Fruit fly (Drosophila melanogaster) whole organism, embryonic: ENCODE measurements around the gene Polr1B.

Experiments
- Antp ChIP-seq: fragments of 200-800 bp; sonication (Bioruptor generic); optimal IDR thresholded peaks from 3 replicates; lab custom pipeline; 2016; ENCODE audit warnings: missing biosample characterization, missing genetic modification characterization
- Blimp-1 ChIP-seq: fragments of 200-800 bp; sonication (Bioruptor generic); optimal IDR thresholded peaks from 3 replicates; lab custom pipeline; 2018; ENCODE audit warnings: missing biosample characterization, missing genetic modification characterization, mild to moderate bottlenecking, moderate library complexity, missing genetic modification reagents
- CG10209 ChIP-seq: fragments of 200-800 bp; sonication (Bioruptor generic); optimal IDR thresholded peaks from 3 replicates; lab custom pipeline; 2017; ENCODE audit warnings: missing biosample characterization, mild to moderate bottlenecking, missing genetic modification characterization, missing genetic modification reagents
- CG10979 ChIP-seq: fragments of 200-800 bp; sonication (Bioruptor generic); optimal IDR thresholded peaks from 2 replicates; lab custom pipeline; 2018; ENCODE audit warnings: missing biosample characterization, mild to moderate bottlenecking, missing genetic modification characterization, moderate library complexity
- CG14667 ChIP-seq: fragments of 200-800 bp; sonication (Bioruptor generic); IDR thresholded peaks from 2 replicates; pipeline ENCODE4 v1.3.6; 2022; ENCODE audit warnings: missing biosample characterization, missing genetic modification characterization
- CG14710 ChIP-seq: fragments of 200-800 bp; sonication (Bioruptor generic); optimal IDR thresholded peaks from 3 replicates; lab custom pipeline; 2019; ENCODE audit warnings: missing biosample characterization, mild to moderate bottlenecking, missing genetic modification characterization, moderate library complexity
- CG1603 ChIP-seq: fragments of 200-800 bp; sonication (Bioruptor generic); optimal IDR thresholded peaks from 2 replicates; lab custom pipeline; 2019; ENCODE audit warnings: missing biosample characterization, mild to moderate bottlenecking, missing genetic modification characterization, moderate library complexity
- CG1647 ChIP-seq: fragments of 200-800 bp; sonication (Bioruptor generic); optimal IDR thresholded peaks from 3 replicates; lab custom pipeline; 2016; ENCODE audit warnings: missing biosample characterization, missing genetic modification characterization
- CG16813 ChIP-seq: fragments of 200-800 bp; sonication (Bioruptor generic); IDR thresholded peaks from 3 replicates; pipeline ENCODE4 v1.3.6; 2022; ENCODE audit warnings: missing biosample characterization, missing genetic modification characterization; ENCODE audit not compliant: partially characterized antibody
- CG17328 ChIP-seq: fragments of 200-800 bp; sonication (Bioruptor generic); IDR thresholded peaks from 2 replicates; pipeline ENCODE4 v1.3.6; 2022; ENCODE audit warnings: missing biosample characterization, missing genetic modification characterization
- CG18262 ChIP-seq: fragments of 200-800 bp; optimal IDR thresholded peaks from 3 replicates; lab custom pipeline; 2019; ENCODE audit warnings: missing biosample characterization, mild to moderate bottlenecking, missing genetic modification characterization, moderate library complexity
- CG30403 ChIP-seq: fragments of 200-800 bp; sonication (Bioruptor generic); optimal IDR thresholded peaks from 3 replicates; lab custom pipeline; 2016; ENCODE audit warnings: missing biosample characterization, missing genetic modification characterization
- CG43689 ChIP-seq: fragments of 200-800 bp; sonication (Bioruptor generic); IDR thresholded peaks from 2 replicates; pipeline ENCODE4 v1.3.6; 2022; ENCODE audit warnings: missing biosample characterization, missing genetic modification characterization
- CG4424 ChIP-seq: fragments of 200-800 bp; sonication (Bioruptor generic); optimal IDR thresholded peaks from 3 replicates; lab custom pipeline; 2016; ENCODE audit warnings: missing biosample characterization, missing genetic modification characterization
- CG6254 ChIP-seq: fragments of 200-800 bp; sonication (Bioruptor generic); optimal IDR thresholded peaks from 3 replicates; lab custom pipeline; 2017; ENCODE audit warnings: mild to moderate bottlenecking, missing biosample characterization, missing genetic modification reagents, missing genetic modification characterization
- CG6689 ChIP-seq: fragments of 200-800 bp; sonication (Bioruptor generic); IDR thresholded peaks from 2 replicates; pipeline ENCODE4 v1.3.6; 2022; ENCODE audit warnings: missing biosample characterization, missing genetic modification characterization
- CG7963 ChIP-seq: fragments of 200-800 bp; sonication (Bioruptor generic); IDR thresholded peaks from 3 replicates; pipeline ENCODE4 v1.3.6; 2022; ENCODE audit warnings: missing biosample characterization, missing genetic modification characterization; ENCODE audit not compliant: partially characterized antibody
- CG8388 ChIP-seq: fragments of 200-800 bp; sonication (Bioruptor generic); optimal IDR thresholded peaks from 2 replicates; lab custom pipeline; 2019; ENCODE audit warnings: missing biosample characterization, mild to moderate bottlenecking, missing genetic modification characterization, moderate library complexity
- CG9817 ChIP-seq: fragments of 200-800 bp; sonication (Bioruptor generic); optimal IDR thresholded peaks from 2 replicates; lab custom pipeline; 2018; ENCODE audit warnings: missing biosample characterization, mild to moderate bottlenecking, missing genetic modification characterization, moderate library complexity
- Chrac-16 ChIP-seq: fragments of 200-800 bp; sonication (Bioruptor generic); optimal IDR thresholded peaks from 3 replicates; lab custom pipeline; 2016; ENCODE audit warnings: missing biosample characterization, missing genetic modification characterization
- Dip3 ChIP-seq: fragments of 200-800 bp; sonication (Bioruptor generic); optimal IDR thresholded peaks from 3 replicates; lab custom pipeline; 2016; ENCODE audit warnings: missing biosample characterization, missing genetic modification characterization
- Dll ChIP-seq: fragments of 200-800 bp; sonication (Bioruptor generic); IDR thresholded peaks from 4 replicates; pipeline ENCODE4 v1.3.6; 2022; ENCODE audit warnings: missing biosample characterization, missing genetic modification characterization; ENCODE audit not compliant: partially characterized antibody
- Drgx ChIP-seq: fragments of 200-800 bp; sonication (Bioruptor generic); IDR thresholded peaks from 2 replicates; pipeline ENCODE4 v1.3.6; 2022; ENCODE audit warnings: missing biosample characterization, missing genetic modification characterization
- Kr ChIP-seq: fragments of 200-800 bp; sonication (Bioruptor generic); optimal IDR thresholded peaks from 2 replicates; lab custom pipeline; 2017; ENCODE audit warnings: missing biosample characterization, mild to moderate bottlenecking, missing genetic modification characterization
- MTF-1 ChIP-seq: fragments of 200-800 bp; sonication (Bioruptor generic); optimal IDR thresholded peaks from 2 replicates; lab custom pipeline; 2018; ENCODE audit warnings: missing biosample characterization, mild to moderate bottlenecking, missing genetic modification characterization, borderline replicate concordance
- Ssrp ChIP-seq: fragments of 200-800 bp; sonication (Bioruptor generic); optimal IDR thresholded peaks from 2 replicates; lab custom pipeline; 2018; ENCODE audit warnings: missing biosample characterization, mild to moderate bottlenecking, missing genetic modification characterization, moderate library complexity
- Tbp ChIP-seq: fragments of >200 bp; optimal IDR thresholded peaks from 2 replicates; lab custom pipeline; 2018; ENCODE audit warnings: missing biosample characterization, missing genetic modification characterization
- Xrp1 ChIP-seq: fragments of 200-800 bp; sonication (Bioruptor generic); IDR thresholded peaks from 2 replicates; pipeline ENCODE4 v1.3.6; 2022; ENCODE audit warnings: missing biosample characterization, missing genetic modification characterization
- ac ChIP-seq: fragments of 200-800 bp; sonication (Bioruptor generic); optimal IDR thresholded peaks from 3 replicates; lab custom pipeline; 2017; ENCODE audit warnings: missing biosample characterization, mild to moderate bottlenecking, missing genetic modification characterization
- ash1 ChIP-seq: fragments of 200-800 bp; sonication (Bioruptor generic); optimal IDR thresholded peaks from 2 replicates; lab custom pipeline; 2018; ENCODE audit warnings: missing biosample characterization, mild to moderate bottlenecking, missing genetic modification characterization
- az2 ChIP-seq: fragments of 200-800 bp; sonication (Bioruptor generic); optimal IDR thresholded peaks from 3 replicates; lab custom pipeline; 2016; ENCODE audit warnings: missing biosample characterization, missing genetic modification characterization
- bsh ChIP-seq, 2 experiments: fragments of 200-800 bp; sonication (Bioruptor generic); optimal IDR thresholded peaks; 2 replicates each; lab custom pipeline; 2017 to 2018; ENCODE audit warnings: mild to moderate bottlenecking in 2 of 2, missing biosample characterization in 2 of 2, missing genetic modification characterization in 2 of 2, moderate library complexity in 1 of 2
- chm ChIP-seq: fragments of 200-800 bp; sonication (Bioruptor generic); IDR thresholded peaks from 2 replicates; pipeline ENCODE4 v1.3.6; 2022; ENCODE audit warnings: missing biosample characterization, missing genetic modification characterization
- corto ChIP-seq: fragments of 200-800 bp; sonication (Bioruptor generic); optimal IDR thresholded peaks from 2 replicates; lab custom pipeline; 2016; ENCODE audit warnings: missing biosample characterization, mild to moderate bottlenecking, missing genetic modification characterization, moderate library complexity
- crc ChIP-seq: fragments of 200-800 bp; sonication (Bioruptor generic); optimal IDR thresholded peaks from 2 replicates; lab custom pipeline; 2016; ENCODE audit warnings: missing biosample characterization, missing genetic modification characterization
- dan ChIP-seq: fragments of 200-800 bp; sonication (Bioruptor generic); IDR thresholded peaks from 2 replicates; pipeline ENCODE4 v1.3.6; 2022; ENCODE audit warnings: missing biosample characterization, missing genetic modification characterization
- dm ChIP-seq: fragments of 200-800 bp; sonication (Bioruptor generic); optimal IDR thresholded peaks from 3 replicates; lab custom pipeline; 2016; ENCODE audit warnings: missing biosample characterization, missing genetic modification characterization
- dmrt11E ChIP-seq: fragments of 200-800 bp; sonication (Bioruptor generic); optimal IDR thresholded peaks from 3 replicates; lab custom pipeline; 2018; ENCODE audit warnings: missing biosample characterization, mild to moderate bottlenecking, missing genetic modification characterization, moderate library complexity
- dysf ChIP-seq: fragments of 200-800 bp; sonication (Bioruptor generic); IDR thresholded peaks from 3 replicates; pipeline ENCODE4 v1.3.6; 2022; ENCODE audit warnings: missing biosample characterization, missing genetic modification characterization
- kah ChIP-seq: fragments of 200-800 bp; sonication (Bioruptor generic); optimal IDR thresholded peaks from 2 replicates; lab custom pipeline; 2018; ENCODE audit warnings: missing biosample characterization, mild to moderate bottlenecking, missing genetic modification characterization
- lmd ChIP-seq: fragments of 200-800 bp; sonication (Bioruptor generic); IDR thresholded peaks from 2 replicates; pipeline ENCODE4 v1.3.6; 2022; ENCODE audit warnings: missing biosample characterization, missing genetic modification characterization
- nmo ChIP-seq: fragments of 200-800 bp; sonication (Bioruptor generic); optimal IDR thresholded peaks from 2 replicates; lab custom pipeline; 2018; ENCODE audit warnings: missing biosample characterization, mild to moderate bottlenecking, missing genetic modification characterization, moderate library complexity
- peb ChIP-seq: fragments of 200-800 bp; sonication (Bioruptor generic); IDR thresholded peaks from 2 replicates; pipeline ENCODE4 v1.3.6; 2022; ENCODE audit warnings: missing biosample characterization, missing genetic modification characterization
- prd ChIP-seq, 3 experiments: fragments of >200 bp in 2 of 3; fragments of 200-800 bp in 1 of 3; sonication (Bioruptor generic) in 1 of 3; optimal IDR thresholded peaks in 2 of 3; IDR thresholded peaks in 1 of 3; 2 replicates in 2 of 3; 3 replicates in 1 of 3; pipeline versions ENCODE4 v1.3.6 to Lab custom; 2017 to 2022; ENCODE audit warnings: missing biosample characterization in 1 of 3, missing genetic modification characterization in 1 of 3
- sd ChIP-seq: fragments of 200-800 bp; sonication (Bioruptor generic); optimal IDR thresholded peaks from 3 replicates; lab custom pipeline; 2018; ENCODE audit warnings: missing biosample characterization, mild to moderate bottlenecking, missing genetic modification characterization, moderate library complexity
- sens ChIP-seq: fragments of 200-800 bp; sonication (Bioruptor generic); peaks from one replicate; lab custom pipeline; 2016; ENCODE audit warnings: missing biosample characterization, missing genetic modification characterization
- shn ChIP-seq: fragments of 200-800 bp; sonication (Bioruptor generic); optimal IDR thresholded peaks from 3 replicates; lab custom pipeline; 2016; ENCODE audit warnings: missing biosample characterization, missing genetic modification characterization
- sisA ChIP-seq: fragments of 200-800 bp; sonication (Bioruptor generic); IDR thresholded peaks from 2 replicates; pipeline ENCODE4 v1.3.6; 2022; ENCODE audit warnings: missing biosample characterization, missing genetic modification characterization
- sr ChIP-seq: fragments of 200-800 bp; sonication (Bioruptor generic); IDR thresholded peaks from 3 replicates; pipeline ENCODE4 v1.3.6; 2022; ENCODE audit warnings: missing biosample characterization, missing genetic modification characterization
- unpg ChIP-seq: fragments of 200-800 bp; sonication (Bioruptor generic); optimal IDR thresholded peaks from 3 replicates; lab custom pipeline; 2018; ENCODE audit warnings: missing biosample characterization, mild to moderate bottlenecking, missing genetic modification characterization, moderate library complexity
- yki ChIP-seq: fragments of >200 bp; optimal IDR thresholded peaks from 3 replicates; lab custom pipeline; 2018

The Polr1B gene

DNA sequence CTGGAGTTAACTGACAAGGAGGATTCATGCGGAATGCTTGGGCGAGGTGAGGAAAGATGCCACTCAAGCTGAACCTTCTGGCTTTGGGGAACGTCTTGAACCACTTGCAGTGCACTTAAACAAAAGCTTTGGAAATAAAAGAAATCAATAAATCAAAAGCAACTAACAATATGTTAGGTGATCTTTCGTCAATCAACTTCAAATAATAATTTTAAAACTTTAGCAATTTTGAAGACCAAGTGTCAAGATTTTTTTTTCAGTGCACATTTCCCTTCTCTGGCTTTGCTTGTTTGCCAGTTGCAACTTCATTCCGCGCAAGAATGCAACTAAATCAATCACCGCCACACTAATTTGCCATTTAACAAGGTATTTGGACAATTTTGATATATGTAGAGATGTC, 21.3 kb upstream of the Polr1B start (continued):
- TF ChIP-seq sens, result peak; percentile 78
- peak; percentile 10 for TF ChIP-seq nmo (GFP tag; lab: Kevin White, UChicago)
- no peak for TF ChIP-seq MTF-1 (GFP tag; lab: Kevin White, UChicago)
- peak; percentile 54 for TF ChIP-seq CG17328
- no peak for TF ChIP-seq CG1647 (GFP tag; lab: Kevin White, UChicago)
- TF ChIP-seq dysf (GFP tag; lab: Robert Waterston, UW), result peak; percentile 33; the same call in 1 of the 3 replicates
- peak; percentile 9 for TF ChIP-seq corto
- no peak for TF ChIP-seq sd
- peak; percentile 21 for TF ChIP-seq CG18262
- 0 out of 2 replicates have a peak, but pooled peaks have one; percentile 20 for TF ChIP-seq lmd (GFP tag; lab: Robert Waterston, UW)
- peak; percentile 7 for TF ChIP-seq CG8388 (GFP tag; lab: Kevin White, UChicago)
- TF ChIP-seq unpg, result peak; percentile 10
- peak; percentile 13 to 47 for TF ChIP-seq bsh (GFP tag; optimal IDR thresholded peaks at IDR 0.05; lab: Kevin White, UChicago)
- peak; percentile 40 for TF ChIP-seq dmrt11E
- TF ChIP-seq CG10979 (tag; lab: Kevin White, UChicago), result peak; percentile 47
- 0 out of 2 replicates have a peak, but pooled peaks have one; percentile 14 for TF ChIP-seq peb (GFP tag; lab: Robert Waterston, UW)
- TF ChIP-seq az2 (GFP tag; lab: Kevin White, UChicago), result peak; percentile 8
- TF ChIP-seq Kr (GFP tag; lab: Kevin White, UChicago), result no peak
- peak; percentile 18; the same call in 1 of the 2 replicates for TF ChIP-seq Drgx (GFP tag; lab: Robert Waterston, UW)
- TF ChIP-seq Ssrp (tag; lab: Kevin White, UChicago), result peak; percentile 3
- peak; percentile 35 for TF ChIP-seq Blimp-1 (GFP tag; lab: Kevin White, UChicago)
- TF ChIP-seq sisA (GFP tag; lab: Robert Waterston, UW), result no peak
- no peak for TF ChIP-seq CG43689 (GFP tag; lab: Robert Waterston, UW)
- TF ChIP-seq Antp (GFP tag; lab: Kevin White, UChicago), result no peak
- peak; percentile 35; the same call in 1 of the 2 replicates for TF ChIP-seq Xrp1 (GFP tag; lab: Robert Waterston, UW)
- TF ChIP-seq prd (optimal IDR thresholded peaks at IDR 0.05; lab: Kevin White, UChicago), result no peak
- peak; percentile 53; the same call in 1 of the 3 replicates for TF ChIP-seq prd (GFP tag; IDR thresholded peaks at IDR 0.05; lab: Robert Waterston, UW)
- TF ChIP-seq CG14710, result peak; percentile 25
- TF ChIP-seq CG4424 (GFP tag; lab: Kevin White, UChicago), result peak; percentile 12
- peak; percentile 48; the same call in 1 of the 2 replicates for TF ChIP-seq CG6689 (GFP tag; lab: Robert Waterston, UW)
- TF ChIP-seq kah (GFP tag; lab: Kevin White, UChicago), result no peak
- TF ChIP-seq ac, result no peak
- TF ChIP-seq CG1603, result peak; percentile 4
- TF ChIP-seq shn, result no peak
- peak; percentile 27; the same call in 1 of the 2 replicates for TF ChIP-seq CG14667 (GFP tag; lab: Robert Waterston, UW)
- TF ChIP-seq, all 482 proteins: peak for 38

DNA sequence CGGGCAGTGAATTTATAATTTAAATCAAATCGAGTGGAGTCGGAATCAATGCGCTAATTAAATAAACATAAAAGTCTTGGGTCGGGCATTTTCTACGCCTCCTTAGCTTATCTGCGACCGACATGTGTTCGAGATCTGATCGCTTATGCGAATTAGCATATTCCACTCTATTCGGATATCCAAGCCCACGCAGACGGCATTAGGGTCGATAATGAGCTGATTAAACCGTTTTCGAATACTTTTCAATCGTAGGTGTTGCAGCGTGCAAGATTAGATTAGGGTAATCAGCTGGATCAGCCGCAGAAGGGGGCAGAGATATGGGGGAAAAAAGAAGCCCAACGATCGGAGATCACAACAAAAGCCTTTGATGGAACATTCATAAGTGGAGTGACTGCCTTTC, 13.6 kb upstream of the Polr1B start:
- TF ChIP-seq ash1 (GFP tag; lab: Kevin White, UChicago) (no peak), chm (GFP tag; lab: Robert Waterston, UW) (no peak), CG7963 (GFP tag; lab: Robert Waterston, UW) (no peak), CG10209 (GFP tag; lab: Kevin White, UChicago) (no peak), dm (GFP tag; lab: Kevin White, UChicago) (no peak), CG9817 (tag; lab: Kevin White, UChicago) (no peak), Tbp (GFP tag; lab: Kevin White, UChicago) (no peak), Dll (GFP tag; lab: Robert Waterston, UW) (no peak), dan (no peak), Chrac-16 (GFP tag; lab: Kevin White, UChicago) (no peak), ac (no peak), crc (GFP tag; lab: Kevin White, UChicago) (no peak), kah (GFP tag; lab: Kevin White, UChicago) (no peak), Dip3 (GFP tag; lab: Kevin White, UChicago) (no peak), CG6254 (no peak), yki (no peak), MTF-1 (GFP tag; lab: Kevin White, UChicago) (no peak), sr (GFP tag; lab: Robert Waterston, UW) (peak; percentile 81; the same call in 2 of the 3 replicates), CG16813 (GFP tag; lab: Robert Waterston, UW) (no peak), CG10979 (tag; lab: Kevin White, UChicago) (no peak), CG30403 (GFP tag; lab: Kevin White, UChicago) (no peak)
